Fruit fly (Drosophila melanogaster) whole organism, embryonic: ENCODE results near the gene peng.
A peak's percentile ranks its signal among the peaks of the same experiment; 100 is the strongest.

Source experiments
- BEAF-32 ChIP-seq: fragments of 200-800 bp; sonication (Bioruptor generic); optimal IDR thresholded peaks from 3 replicates; lab custom pipeline; 2017; ENCODE audit warnings: missing biosample characterization, missing genetic modification characterization, mild to moderate bottlenecking, moderate library complexity, missing genetic modification reagents
- CG12219 ChIP-seq: fragments of 200-800 bp; sonication (Bioruptor generic); optimal IDR thresholded peaks from 3 replicates; lab custom pipeline; 2018; ENCODE audit warnings: missing biosample characterization, mild to moderate bottlenecking, missing genetic modification characterization
- CG1233 ChIP-seq: fragments of 200-800 bp; sonication (Bioruptor generic); optimal IDR thresholded peaks from 4 replicates; lab custom pipeline; 2018; ENCODE audit warnings: missing biosample characterization, mild to moderate bottlenecking, missing genetic modification characterization
- CG13287 ChIP-seq: fragments of 200-800 bp; sonication (Bioruptor generic); IDR thresholded peaks from 2 replicates; pipeline ENCODE4 v1.3.6; 2022; ENCODE audit warnings: missing biosample characterization, missing genetic modification characterization; ENCODE audit not compliant: partially characterized antibody
- CG13424 ChIP-seq: fragments of 200-800 bp; sonication (Bioruptor generic); optimal IDR thresholded peaks from 2 replicates; lab custom pipeline; 2019; ENCODE audit warnings: missing biosample characterization, mild to moderate bottlenecking, missing genetic modification characterization, moderate library complexity
- CG14050 ChIP-seq: fragments of 200-800 bp; sonication (Bioruptor generic); IDR thresholded peaks from 3 replicates; pipeline ENCODE4 v1.3.6; 2022; ENCODE audit warnings: missing biosample characterization, missing genetic modification characterization
- CG16779 ChIP-seq: fragments of 200-800 bp; sonication (Bioruptor generic); IDR thresholded peaks from 2 replicates; pipeline ENCODE4 v1.3.6; 2022; ENCODE audit warnings: missing biosample characterization, missing genetic modification characterization
- CG18476 ChIP-seq: fragments of 200-800 bp; sonication (Bioruptor generic); optimal IDR thresholded peaks from 2 replicates; lab custom pipeline; 2016; ENCODE audit warnings: missing biosample characterization, mild to moderate bottlenecking, missing genetic modification characterization
- CG18764 ChIP-seq: fragments of 200-800 bp; sonication (Bioruptor generic); optimal IDR thresholded peaks from 3 replicates; lab custom pipeline; 2016; ENCODE audit warnings: missing biosample characterization, missing genetic modification characterization
- CG3163 ChIP-seq: fragments of 200-800 bp; sonication (Bioruptor generic); optimal IDR thresholded peaks from 3 replicates; lab custom pipeline; 2016; ENCODE audit warnings: missing biosample characterization, missing genetic modification characterization
- CG33213 ChIP-seq: fragments of 200-800 bp; sonication (Bioruptor generic); optimal IDR thresholded peaks from 3 replicates; lab custom pipeline; 2016; ENCODE audit warnings: missing biosample characterization, missing genetic modification characterization
- CG3407 ChIP-seq: fragments of 200-800 bp; sonication (Bioruptor generic); optimal IDR thresholded peaks from 2 replicates; lab custom pipeline; 2018; ENCODE audit warnings: missing biosample characterization, mild to moderate bottlenecking, missing genetic modification characterization
- CG34224 ChIP-seq: fragments of 200-800 bp; sonication (Bioruptor generic); IDR thresholded peaks from 3 replicates; pipeline ENCODE4 v1.3.6; 2022; ENCODE audit warnings: missing biosample characterization, missing genetic modification characterization; ENCODE audit not compliant: partially characterized antibody
- CG4707 ChIP-seq: fragments of 200-800 bp; sonication (Bioruptor generic); optimal IDR thresholded peaks from 2 replicates; lab custom pipeline; 2018; ENCODE audit warnings: missing biosample characterization, mild to moderate bottlenecking, missing genetic modification characterization, moderate library complexity
- Dip2 ChIP-seq: fragments of 200-800 bp; sonication (Bioruptor generic); IDR thresholded peaks from 2 replicates; pipeline ENCODE4 v1.3.6; 2022; ENCODE audit warnings: missing biosample characterization, missing genetic modification characterization
- Dll ChIP-seq: fragments of 200-800 bp; sonication (Bioruptor generic); IDR thresholded peaks from 4 replicates; pipeline ENCODE4 v1.3.6; 2022; ENCODE audit warnings: missing biosample characterization, missing genetic modification characterization; ENCODE audit not compliant: partially characterized antibody
- Doc3 ChIP-seq: fragments of 200-800 bp; sonication (Bioruptor generic); IDR thresholded peaks from 3 replicates; pipeline ENCODE4 v1.3.6; 2022; ENCODE audit warnings: missing biosample characterization, missing genetic modification characterization; ENCODE audit not compliant: partially characterized antibody
- E2f2 ChIP-seq: fragments of 200-800 bp; sonication (Bioruptor generic); IDR thresholded peaks from 2 replicates; pipeline ENCODE4 v1.3.6; 2022; ENCODE audit warnings: missing biosample characterization, missing genetic modification characterization
- HLH4C ChIP-seq: fragments of 200-800 bp; sonication (Bioruptor generic); IDR thresholded peaks from 3 replicates; pipeline ENCODE4 v1.3.6; 2022; ENCODE audit warnings: missing biosample characterization, missing genetic modification characterization; ENCODE audit not compliant: partially characterized antibody
- Hr3 ChIP-seq: fragments of 200-800 bp; sonication (Bioruptor generic); optimal IDR thresholded peaks from 3 replicates; lab custom pipeline; 2016; ENCODE audit warnings: missing biosample characterization, missing genetic modification characterization
- Hsf ChIP-seq: fragments of 200-800 bp; sonication (Bioruptor generic); optimal IDR thresholded peaks from 3 replicates; lab custom pipeline; 2016; ENCODE audit warnings: missing biosample characterization, missing genetic modification characterization
- MESR4 ChIP-seq: fragments of 200-800 bp; sonication (Bioruptor generic); optimal IDR thresholded peaks from 2 replicates; lab custom pipeline; 2018; ENCODE audit warnings: missing biosample characterization, mild to moderate bottlenecking, missing genetic modification characterization, moderate library complexity
- Mes4 ChIP-seq: fragments of 200-800 bp; sonication (Bioruptor generic); optimal IDR thresholded peaks from 2 replicates; lab custom pipeline; 2016; ENCODE audit warnings: missing biosample characterization, missing genetic modification characterization
- Nf-YB ChIP-seq: fragments of 200-800 bp; sonication (Bioruptor generic); optimal IDR thresholded peaks from 3 replicates; lab custom pipeline; 2019; ENCODE audit warnings: missing biosample characterization, mild to moderate bottlenecking, missing genetic modification characterization, moderate library complexity
- Rfx ChIP-seq: fragments of 200-800 bp; sonication (Bioruptor generic); IDR thresholded peaks from 2 replicates; pipeline ENCODE4 v1.3.6; 2022; ENCODE audit warnings: missing biosample characterization, missing genetic modification characterization
- Scr ChIP-seq: fragments of 200-800 bp; sonication (Bioruptor generic); IDR thresholded peaks from 2 replicates; pipeline ENCODE4 v1.3.6; 2022; ENCODE audit warnings: missing biosample characterization, missing genetic modification characterization; ENCODE audit not compliant: partially characterized antibody
- Sox102F ChIP-seq: fragments of 200-800 bp; sonication (Bioruptor generic); optimal IDR thresholded peaks from 2 replicates; lab custom pipeline; 2018; ENCODE audit warnings: missing biosample characterization, mild to moderate bottlenecking, missing genetic modification characterization, moderate library complexity
- YL-1 ChIP-seq: fragments of 200-800 bp; sonication (Bioruptor generic); optimal IDR thresholded peaks from 3 replicates; lab custom pipeline; 2017; ENCODE audit warnings: missing biosample characterization, mild to moderate bottlenecking, missing genetic modification characterization
- amos ChIP-seq: fragments of 200-800 bp; sonication (Bioruptor generic); IDR thresholded peaks from 2 replicates; pipeline ENCODE4 v1.3.6; 2022; ENCODE audit warnings: missing biosample characterization, missing genetic modification characterization; ENCODE audit not compliant: partially characterized antibody
- aop ChIP-seq: fragments of 200-800 bp; sonication (Bioruptor generic); IDR thresholded peaks from 2 replicates; pipeline ENCODE4 v1.3.6; 2022; ENCODE audit warnings: missing biosample characterization, missing genetic modification characterization
- bigmax ChIP-seq: fragments of 200-800 bp; sonication (Bioruptor generic); optimal IDR thresholded peaks from 2 replicates; lab custom pipeline; 2018; ENCODE audit warnings: missing biosample characterization, mild to moderate bottlenecking, missing genetic modification characterization
- cg ChIP-seq: fragments of 200-800 bp; sonication (Bioruptor generic); optimal IDR thresholded peaks from 3 replicates; lab custom pipeline; 2019; ENCODE audit warnings: missing biosample characterization, mild to moderate bottlenecking, missing genetic modification characterization, moderate library complexity
- chm ChIP-seq: fragments of 200-800 bp; sonication (Bioruptor generic); IDR thresholded peaks from 2 replicates; pipeline ENCODE4 v1.3.6; 2022; ENCODE audit warnings: missing biosample characterization, missing genetic modification characterization
- ci ChIP-seq: fragments of 200-800 bp; sonication (Bioruptor generic); IDR thresholded peaks from 3 replicates; pipeline ENCODE4 v1.3.6; 2022; ENCODE audit warnings: missing biosample characterization, missing genetic modification characterization
- emc ChIP-seq: fragments of 200-800 bp; sonication (Bioruptor generic); optimal IDR thresholded peaks from 2 replicates; lab custom pipeline; 2016; ENCODE audit warnings: missing biosample characterization, missing genetic modification characterization
- fd3F ChIP-seq: fragments of 200-800 bp; sonication (Bioruptor generic); optimal IDR thresholded peaks from 2 replicates; lab custom pipeline; 2018; ENCODE audit warnings: missing biosample characterization, mild to moderate bottlenecking, missing genetic modification characterization, moderate library complexity
- gcm ChIP-seq: fragments of 200-800 bp; sonication (Bioruptor generic); optimal IDR thresholded peaks from 2 replicates; lab custom pipeline; 2019; ENCODE audit warnings: missing biosample characterization, mild to moderate bottlenecking, missing genetic modification characterization, moderate library complexity
- gsb ChIP-seq: fragments of 200-800 bp; sonication (Bioruptor generic); IDR thresholded peaks from 2 replicates; pipeline ENCODE4 v1.3.6; 2022; ENCODE audit warnings: missing biosample characterization, missing genetic modification characterization
- gt ChIP-seq: fragments of 200-800 bp; sonication (Bioruptor generic); IDR thresholded peaks from 2 replicates; pipeline ENCODE4 v1.3.6; 2022; ENCODE audit warnings: missing biosample characterization, missing genetic modification characterization
- inv ChIP-seq: fragments of 200-800 bp; sonication (Bioruptor generic); IDR thresholded peaks from 2 replicates; pipeline ENCODE4 v1.3.6; 2022; ENCODE audit warnings: missing biosample characterization, missing genetic modification characterization; ENCODE audit not compliant: partially characterized antibody
- jumu ChIP-seq: fragments of 200-800 bp; sonication (Bioruptor generic); optimal IDR thresholded peaks from 3 replicates; lab custom pipeline; 2016; ENCODE audit warnings: missing biosample characterization, missing genetic modification characterization
- knrl ChIP-seq: fragments of 200-800 bp; sonication (Bioruptor generic); IDR thresholded peaks from 3 replicates; pipeline ENCODE4 v1.3.6; 2022; ENCODE audit warnings: missing biosample characterization, missing genetic modification characterization; ENCODE audit not compliant: partially characterized antibody
- maf-S ChIP-seq: fragments of 200-800 bp; sonication (Bioruptor generic); optimal IDR thresholded peaks from 2 replicates; lab custom pipeline; 2016; ENCODE audit warnings: missing biosample characterization, missing genetic modification characterization
- rib ChIP-seq: fragments of 200-800 bp; sonication (Bioruptor generic); IDR thresholded peaks from 2 replicates; pipeline ENCODE4 v1.3.6; 2022; ENCODE audit warnings: missing biosample characterization, missing genetic modification characterization
- schlank ChIP-seq: fragments of 200-800 bp; sonication (Bioruptor generic); optimal IDR thresholded peaks from 2 replicates; lab custom pipeline; 2018; ENCODE audit warnings: missing biosample characterization, mild to moderate bottlenecking, missing genetic modification characterization
- sug ChIP-seq: fragments of 200-800 bp; optimal IDR thresholded peaks from 2 replicates; lab custom pipeline; 2019; ENCODE audit warnings: missing biosample characterization, mild to moderate bottlenecking, missing genetic modification characterization, moderate library complexity
- tna ChIP-seq: fragments of 200-800 bp; sonication (Bioruptor generic); IDR thresholded peaks from 2 replicates; pipeline ENCODE4 v1.3.6; 2022; ENCODE audit warnings: missing biosample characterization, missing genetic modification characterization; ENCODE audit not compliant: partially characterized antibody
- trem ChIP-seq: fragments of 200-800 bp; optimal IDR thresholded peaks from 3 replicates; lab custom pipeline; 2019; ENCODE audit warnings: missing biosample characterization, mild to moderate bottlenecking, missing genetic modification characterization, moderate library complexity
- vnd ChIP-seq: fragments of 200-800 bp; sonication (Bioruptor generic); IDR thresholded peaks from 3 replicates; pipeline ENCODE4 v1.3.6; 2022; ENCODE audit warnings: missing biosample characterization, missing genetic modification characterization; ENCODE audit not compliant: partially characterized antibody
- zf30C ChIP-seq: fragments of 200-800 bp; sonication (Bioruptor generic); optimal IDR thresholded peaks from 3 replicates; lab custom pipeline; 2018; ENCODE audit warnings: missing biosample characterization, mild to moderate bottlenecking, missing genetic modification characterization

Gene peng

dm6 chrX:21387695-21388094, 38.1 kb upstream of the peng start, which contains the start of gene Ddx56 (continued):
- no peak for TF ChIP-seq jumu (GFP tag; lab: Kevin White, UChicago)
- TF ChIP-seq Dll (GFP tag; lab: Robert Waterston, UW): peak; percentile 68
- no peak for TF ChIP-seq Dip2 (GFP tag; lab: Robert Waterston, UW)
- no peak for TF ChIP-seq CG3163 (GFP tag; lab: Kevin White, UChicago)
- TF ChIP-seq inv (GFP tag; lab: Robert Waterston, UW): peak; percentile 15; the same call in 1 of the 2 replicates
- TF ChIP-seq BEAF-32 (GFP tag; lab: Kevin White, UChicago): peak; percentile 55
- TF ChIP-seq CG16779 (GFP tag; lab: Robert Waterston, UW): no peak
- TF ChIP-seq Mes4 (GFP tag; lab: Kevin White, UChicago): no peak
- no peak for TF ChIP-seq zf30C (GFP tag; lab: Kevin White, UChicago)
- no peak for TF ChIP-seq schlank (tag; lab: Kevin White, UChicago)
- TF ChIP-seq ci (GFP tag; lab: Robert Waterston, UW): no peak
- no peak for TF ChIP-seq CG1233 (GFP tag; lab: Kevin White, UChicago)
- peak; percentile 71 for TF ChIP-seq Scr (GFP tag; lab: Robert Waterston, UW)
- peak; percentile 47; the same call in 2 of the 3 replicates for TF ChIP-seq Doc3
- no peak for TF ChIP-seq CG3407 (GFP tag; lab: Kevin White, UChicago)
- TF ChIP-seq MESR4 (GFP tag; lab: Kevin White, UChicago): peak; percentile 85
- no peak for TF ChIP-seq CG13424 (tag; lab: Kevin White, UChicago)
- TF ChIP-seq gsb: no peak
- TF ChIP-seq sug (tag; lab: Kevin White, UChicago): no peak
- no peak for TF ChIP-seq fd3F (GFP tag; lab: Kevin White, UChicago)
- TF ChIP-seq E2f2 (GFP tag; lab: Robert Waterston, UW): 0 out of 2 replicates have a peak, but pooled peaks have one; percentile 13
- TF ChIP-seq vnd: 0 out of 3 replicates have a peak, but pooled peaks have one; percentile 42
- no peak for TF ChIP-seq gt (GFP tag; lab: Robert Waterston, UW)
- TF ChIP-seq Hr3 (GFP tag; lab: Kevin White, UChicago): no peak
- TF ChIP-seq CG34224 (GFP tag; lab: Robert Waterston, UW): peak; percentile 55; the same call in 2 of the 3 replicates
- no peak for TF ChIP-seq Sox102F (GFP tag; lab: Kevin White, UChicago)
- no peak for TF ChIP-seq CG18764 (GFP tag; lab: Kevin White, UChicago)
- no peak for TF ChIP-seq maf-S (GFP tag; lab: Kevin White, UChicago)
- TF ChIP-seq aop (GFP tag; lab: Robert Waterston, UW): no peak
- TF ChIP-seq YL-1: peak; percentile 33
- peak; percentile 71 for TF ChIP-seq CG13287 (GFP tag; lab: Robert Waterston, UW)
- no peak for TF ChIP-seq rib (GFP tag; lab: Robert Waterston, UW)
- TF ChIP-seq bigmax (GFP tag; lab: Kevin White, UChicago): no peak
- no peak for TF ChIP-seq Rfx (GFP tag; lab: Robert Waterston, UW)
- TF ChIP-seq Hsf (GFP tag; lab: Kevin White, UChicago): no peak
- TF ChIP-seq Nf-YB: no peak
- peak; percentile 70 for TF ChIP-seq amos (GFP tag; lab: Robert Waterston, UW)
- no peak for TF ChIP-seq chm (GFP tag; lab: Robert Waterston, UW)
- no peak for TF ChIP-seq gcm
- TF ChIP-seq CG33213 (GFP tag; lab: Kevin White, UChicago): no peak
- TF ChIP-seq HLH4C: peak; percentile 62; the same call in 2 of the 3 replicates
- no peak for TF ChIP-seq trem (tag; lab: Kevin White, UChicago)
- no peak for TF ChIP-seq CG18476 (GFP tag; lab: Kevin White, UChicago)
- no peak for TF ChIP-seq CG14050 (GFP tag; lab: Robert Waterston, UW)
- TF ChIP-seq emc (GFP tag; lab: Kevin White, UChicago): no peak
- TF ChIP-seq CG4707: no peak
- TF ChIP-seq cg (GFP tag; lab: Kevin White, UChicago): no peak
- peak; percentile 43; the same call in 2 of the 3 replicates for TF ChIP-seq knrl
- no peak for TF ChIP-seq CG12219 (GFP tag; lab: Kevin White, UChicago)
- TF ChIP-seq tna (GFP tag; lab: Robert Waterston, UW): 0 out of 2 replicates have a peak, but pooled peaks have one; percentile 16
